Fruit fly (Drosophila melanogaster) whole organism, larva: ENCODE measurements around the gene Srp9.

Experiments used
- noc ChIP-seq: fragments of 200-800 bp; sonication (Bioruptor generic); optimal IDR thresholded peaks from 3 replicates; lab custom pipeline; 2019; ENCODE audit warnings: missing biosample characterization, mild to moderate bottlenecking, missing genetic modification characterization, moderate library complexity

Srp9 gene

dm6 chr3L:7938638-7939037 is 2.5 kb downstream of the Srp9 start:
- TF ChIP-seq noc (tag; lab: Kevin White, UChicago) = no peak

dm6 chr3L:7940558-7941238 is 4.5 kb downstream of the Srp9 start:
- peak; percentile 93 for TF ChIP-seq noc (tag; lab: Kevin White, UChicago)

DNA sequence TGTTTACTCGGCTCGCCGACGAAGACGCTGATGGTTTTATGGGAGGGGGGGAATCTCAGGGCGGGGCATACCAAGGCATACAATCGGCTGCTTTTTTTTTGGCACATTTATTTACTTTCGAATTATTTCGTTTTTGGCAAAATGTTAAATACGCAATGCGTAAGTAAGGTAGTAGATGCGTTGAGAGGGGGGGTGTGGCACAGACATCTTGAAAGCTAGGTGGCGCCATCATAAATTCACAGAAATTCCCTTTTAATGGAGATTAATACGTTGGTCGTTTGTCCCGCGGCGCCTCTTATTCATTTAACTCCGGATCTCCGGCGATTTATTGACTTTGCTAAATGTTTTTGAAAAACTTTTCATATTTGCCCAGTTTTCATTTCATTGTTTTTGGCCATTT is 5.3 kb downstream of the Srp9 start:
- TF ChIP-seq noc (tag; lab: Kevin White, UChicago) = no peak

dm6 chr3L:7942403-7942952 is 6.3 kb downstream of the Srp9 start:
- TF ChIP-seq noc (tag; lab: Kevin White, UChicago) = peak; percentile 91

- no peak for TF ChIP-seq noc (tag; lab: Kevin White, UChicago)
These were observed 6.9 kb downstream of the Srp9 start for dm6 chr3L:7943046-7943445.

- peak; percentile 4 for TF ChIP-seq noc (tag; lab: Kevin White, UChicago)
These were observed 7.8 kb downstream of the Srp9 start for dm6 chr3L:7943950-7944349.

DNA sequence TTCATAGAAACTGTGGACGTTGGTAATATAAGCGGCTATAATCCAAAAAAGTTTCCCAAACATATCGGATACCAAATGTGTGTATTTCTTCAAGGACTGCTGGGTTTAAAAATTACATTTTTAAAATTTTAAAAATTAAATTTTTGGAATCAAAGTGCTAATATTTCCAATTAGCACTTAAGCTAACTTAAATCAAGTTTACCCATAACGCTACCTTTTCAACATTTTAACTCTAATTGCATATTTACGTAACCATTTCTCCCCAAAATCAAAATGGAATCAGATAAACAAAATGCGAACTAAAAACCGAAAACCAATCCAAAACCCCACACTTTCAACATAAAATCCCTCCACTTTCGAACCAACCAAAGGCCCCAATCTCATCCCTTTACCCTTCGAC is 10.0 kb downstream of the Srp9 start, which contains the start of gene CG43880:
Gene CG43880 (minus strand): TSS at position 101 of the 400 bp plus-strand sequence.
- TF ChIP-seq noc (tag; lab: Kevin White, UChicago) = no peak

- peak; percentile 63 for TF ChIP-seq noc (tag; lab: Kevin White, UChicago)
These were observed 11.7 kb downstream of the Srp9 start, which contains the start of gene exex for dm6 chr3L:7947880-7948286. TSS of gene exex (plus strand) at chr3L:7948186.

dm6 chr3L:7949778-7950177 is 13.6 kb downstream of the Srp9 start:
- TF ChIP-seq noc (tag; lab: Kevin White, UChicago) = no peak

- TF ChIP-seq noc (tag; lab: Kevin White, UChicago) = peak; percentile 98
These were observed 15.7 kb downstream of the Srp9 start for dm6 chr3L:7951841-7952240.

DNA sequence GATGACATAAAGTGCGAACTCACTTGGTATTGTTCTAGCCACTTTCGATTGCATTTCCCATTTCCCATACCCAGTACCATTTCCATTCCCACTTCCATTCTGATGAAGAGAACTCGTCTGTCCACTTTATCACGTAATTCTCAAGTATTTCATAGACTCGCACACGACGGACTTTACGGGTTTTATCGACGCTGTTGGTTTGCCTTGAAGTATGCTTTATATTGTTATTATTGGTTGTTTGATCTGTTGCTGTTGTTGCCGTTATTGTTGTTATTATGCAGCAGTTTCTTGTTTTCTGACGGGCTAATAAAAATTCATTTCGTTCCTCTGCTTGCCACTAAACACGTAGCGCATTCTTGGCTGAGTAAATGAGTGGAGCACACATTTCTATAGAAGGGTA is 16.4 kb downstream of the Srp9 start:
- TF ChIP-seq noc (tag; lab: Kevin White, UChicago) = no peak

DNA sequence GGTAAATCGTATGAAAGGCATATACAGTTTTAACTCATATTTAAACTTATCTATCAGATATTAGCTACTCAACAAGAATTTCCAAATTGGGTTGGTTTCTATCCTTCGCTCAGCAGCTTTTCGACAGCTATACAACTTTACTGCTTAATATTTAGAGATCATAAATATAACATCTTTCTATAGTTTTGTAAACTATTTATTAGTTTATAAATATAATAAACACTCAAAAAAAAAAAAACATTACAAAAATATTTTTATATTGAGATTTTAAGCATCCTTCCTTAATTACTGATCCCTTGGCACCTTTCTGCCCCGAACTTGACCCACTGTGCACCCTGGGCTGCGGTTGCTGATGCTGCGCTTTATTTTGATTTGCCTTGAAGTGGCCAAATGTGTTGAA is 16.8 kb downstream of the Srp9 start:
- no peak for TF ChIP-seq noc (tag; lab: Kevin White, UChicago)

DNA sequence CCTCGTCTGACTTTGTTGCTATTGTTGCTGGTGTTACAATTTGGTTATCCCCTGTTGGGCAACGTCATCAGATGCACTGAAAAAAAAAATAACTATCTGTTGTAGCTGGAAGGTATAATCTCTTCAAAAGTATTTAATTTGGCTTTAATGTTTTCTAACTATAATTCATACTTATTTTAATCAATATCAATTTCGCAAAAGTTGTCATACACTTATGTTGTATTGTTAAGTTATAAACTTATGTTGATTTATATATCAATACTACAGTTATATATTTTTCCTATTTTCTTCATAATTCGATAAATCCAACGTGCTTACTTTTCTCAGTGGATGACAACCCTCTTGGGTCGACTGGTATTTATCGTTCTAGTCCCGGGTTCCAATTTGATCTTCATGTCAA is 17.6 kb downstream of the Srp9 start:
- TF ChIP-seq noc (tag; lab: Kevin White, UChicago) = no peak

dm6 chr3L:7954967-7955366 is 18.8 kb downstream of the Srp9 start:
- no peak for TF ChIP-seq noc (tag; lab: Kevin White, UChicago)

dm6 chr3L:7956718-7957117 is 20.5 kb downstream of the Srp9 start:
- TF ChIP-seq noc (tag; lab: Kevin White, UChicago) = no peak

dm6 chr3L:7958083-7958482 is 21.9 kb downstream of the Srp9 start:
- TF ChIP-seq noc (tag; lab: Kevin White, UChicago) = no peak

DNA sequence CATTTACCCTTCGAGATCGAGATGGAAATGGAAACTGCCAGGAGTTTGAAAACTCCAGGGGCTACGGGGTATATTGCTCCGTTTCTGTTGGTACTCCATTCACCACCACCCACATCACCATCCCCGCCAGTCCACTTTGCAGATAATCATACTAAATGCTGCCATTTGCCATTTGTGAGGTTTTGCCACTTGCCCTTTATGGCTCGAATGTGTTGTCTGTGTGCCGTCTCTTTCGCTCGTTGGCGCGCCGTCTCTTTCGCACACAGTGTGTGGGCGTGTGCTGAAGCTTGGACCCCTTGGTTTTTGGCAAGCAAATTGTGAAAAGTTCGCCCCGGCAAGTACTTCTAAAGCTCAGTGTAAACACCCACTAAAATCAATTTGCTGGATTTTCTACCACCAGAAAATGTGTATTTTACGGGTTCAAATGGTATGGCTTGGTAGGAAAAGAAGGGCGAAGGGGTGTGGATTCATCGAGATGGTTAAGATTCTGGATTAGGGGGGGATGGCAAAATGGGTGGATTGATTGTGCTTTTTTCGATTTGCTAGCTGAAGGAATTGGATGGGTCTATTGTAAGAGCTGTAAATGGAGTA is 22.5 kb downstream of the Srp9 start:
- no peak for TF ChIP-seq noc (tag; lab: Kevin White, UChicago)
